Worm (Caenorhabditis elegans): ENCODE results near the gene nhr-18.

The nhr-18 gene

DNA sequence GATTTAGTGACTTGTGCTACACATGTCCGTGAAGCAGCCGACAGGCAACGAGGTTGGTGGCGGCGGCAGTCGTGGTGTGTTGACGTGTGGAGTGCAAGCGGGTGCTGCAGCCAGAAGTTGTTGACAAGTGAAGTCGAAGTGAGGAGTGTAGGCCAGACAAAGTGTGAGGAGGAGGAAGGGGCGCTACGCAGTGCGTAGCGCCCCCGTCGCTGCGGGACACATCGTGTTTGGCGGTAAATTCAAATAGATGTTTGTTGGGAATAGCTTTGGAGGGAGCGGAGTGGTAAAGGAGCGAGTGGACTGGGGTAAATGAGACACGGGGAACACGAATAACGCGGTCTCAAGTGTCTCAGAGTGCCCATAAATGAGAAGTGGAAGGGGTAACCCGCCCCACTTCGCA lies 41.5 kb upstream of the nhr-18 start:
- TF ChIP-seq egl-5 (tag; optimal IDR thresholded peaks at IDR 0.05), result no peak
- no peak for TF ChIP-seq ceh-16 (tag; optimal IDR thresholded peaks at IDR 0.05)
- no peak for TF ChIP-seq nhr-11 (tag; optimal IDR thresholded peaks at IDR 0.05)

- TF ChIP-seq nfya-1 (tag; optimal IDR thresholded peaks at IDR 0.05; ENCODE audit: insufficient read depth) (peak; percentile 68), sea-2 (GFP tag; optimal IDR thresholded peaks at IDR 0.05) (no peak)
These were observed 39.1 kb upstream of the nhr-18 start, which contains the start of gene Y5H2B.3 for ce11 chrV:2187864-2188345. Gene Y5H2B.3 (plus strand): TSS chrV:2188295.

ce11 chrV:2190383-2190782 lies 36.6 kb upstream of the nhr-18 start:
- TF ChIP-seq nhr-25 (tag; optimal IDR thresholded peaks at IDR 0.05), result no peak

ce11 chrV:2191122-2191521 lies 35.9 kb upstream of the nhr-18 start, which contains the start of gene srbc-42:
Gene srbc-42 (minus strand): TSS chrV:2191222.
- no peak for TF ChIP-seq nhr-11 (tag; optimal IDR thresholded peaks at IDR 0.05)
- TF ChIP-seq elt-1 (tag; optimal IDR thresholded peaks at IDR 0.05), result no peak
- no peak for TF ChIP-seq ztf-11 (tag; optimal IDR thresholded peaks at IDR 0.05)
- TF ChIP-seq nhr-43 (tag; optimal IDR thresholded peaks at IDR 0.05; ENCODE audit: poor library complexity, severe bottlenecking), result no peak
- no peak for TF ChIP-seq jun-1 (tag; optimal IDR thresholded peaks at IDR 0.05)
- TF ChIP-seq fos-1 (tag; optimal IDR thresholded peaks at IDR 0.05), result no peak
- TF ChIP-seq skn-1 (tag; optimal IDR thresholded peaks at IDR 0.05), result no peak
- no peak for TF ChIP-seq tbx-2 (tag; optimal IDR thresholded peaks at IDR 0.05)
- no peak for TF ChIP-seq eor-1 (tag; optimal IDR thresholded peaks at IDR 0.05)
- TF ChIP-seq elt-2 (tag; optimal IDR thresholded peaks at IDR 0.05), result no peak
- no peak for TF ChIP-seq lsy-12 (tag; optimal IDR thresholded peaks at IDR 0.05)
- TF ChIP-seq ceh-9 (tag; optimal IDR thresholded peaks at IDR 0.05), result no peak
- TF ChIP-seq nhr-23 (tag; optimal IDR thresholded peaks at IDR 0.05), result no peak
- TF ChIP-seq daf-12 (tag; optimal IDR thresholded peaks at IDR 0.05), result no peak
- no peak for TF ChIP-seq egl-5 (tag; optimal IDR thresholded peaks at IDR 0.05)
- no peak for TF ChIP-seq unc-39 (tag; optimal IDR thresholded peaks at IDR 0.05)
- no peak for TF ChIP-seq sea-2 (GFP tag; optimal IDR thresholded peaks at IDR 0.05)
- no peak for TF ChIP-seq ceh-16 (tag; optimal IDR thresholded peaks at IDR 0.05)
- no peak for TF ChIP-seq aly-2 (tag; optimal IDR thresholded peaks at IDR 0.05)

ce11 chrV:2192117-2192516 lies 34.9 kb upstream of the nhr-18 start, which contains the start of gene nhr-13:
Gene nhr-13 (plus strand): TSS chrV:2192485.
- TF ChIP-seq nhr-76 (tag; optimal IDR thresholded peaks at IDR 0.05) (no peak), unc-62 (GFP tag; optimal IDR thresholded peaks at IDR 0.05) (no peak), skn-1 (tag; optimal IDR thresholded peaks at IDR 0.05) (peak; percentile 14), elt-2 (tag; optimal IDR thresholded peaks at IDR 0.05) (peak; percentile 42), nfya-1 (tag; optimal IDR thresholded peaks at IDR 0.05; ENCODE audit: insufficient read depth) (peak; percentile 4), elt-1 (tag; optimal IDR thresholded peaks at IDR 0.05) (no peak), nhr-237 (tag; optimal IDR thresholded peaks at IDR 0.05) (no peak), pha-4 (tag; optimal IDR thresholded peaks at IDR 0.05) (peak; percentile 9), R02D3.7 (tag; optimal IDR thresholded peaks at IDR 0.05) (no peak), tbx-2 (tag; optimal IDR thresholded peaks at IDR 0.05) (no peak), fkh-2 (tag; optimal IDR thresholded peaks at IDR 0.05) (no peak), hmg-11 (tag; optimal IDR thresholded peaks at IDR 0.05) (peak; percentile 30)

- TF ChIP-seq zag-1 (tag; optimal IDR thresholded peaks at IDR 0.05) (no peak), ceh-28 (tag; optimal IDR thresholded peaks at IDR 0.05) (no peak), nhr-77 (tag; optimal IDR thresholded peaks at IDR 0.05) (no peak), ztf-4 (tag; optimal IDR thresholded peaks at IDR 0.05) (no peak), mml-1 (tag; optimal IDR thresholded peaks at IDR 0.05) (no peak), ceh-9 (tag; optimal IDR thresholded peaks at IDR 0.05) (no peak), sea-2 (GFP tag; optimal IDR thresholded peaks at IDR 0.05) (no peak), pqm-1 (tag; optimal IDR thresholded peaks at IDR 0.05) (no peak), eor-1 (tag; optimal IDR thresholded peaks at IDR 0.05) (no peak), unc-39 (tag; optimal IDR thresholded peaks at IDR 0.05) (no peak), elt-1 (tag; optimal IDR thresholded peaks at IDR 0.05) (no peak), nhr-23 (tag; optimal IDR thresholded peaks at IDR 0.05) (no peak), nfya-1 (tag; optimal IDR thresholded peaks at IDR 0.05; ENCODE audit: insufficient read depth) (no peak), nhr-12 (tag; optimal IDR thresholded peaks at IDR 0.05) (no peak), ceh-82 (tag; optimal IDR thresholded peaks at IDR 0.05) (no peak), unc-62 (GFP tag; optimal IDR thresholded peaks at IDR 0.05) (no peak), skn-1 (tag; optimal IDR thresholded peaks at IDR 0.05) (no peak)
These were observed 27.4 kb upstream of the nhr-18 start for ce11 chrV:2199594-2199993.
